Worm (Caenorhabditis elegans) whole organism, L4 larva: Measurements from ENCODE around the gene clc-2.

Source experiments
- F37D6.2 ChIP-seq: sonication (generic microtip); optimal IDR thresholded peaks from 2 replicates; lab custom pipeline; 2016; ENCODE audit warnings: mild to moderate bottlenecking, missing genetic modification characterization, missing compliant biosample characterization
- T20F7.1 ChIP-seq: fragments of 200-800 bp; sonication (Bioruptor generic); optimal IDR thresholded peaks from 2 replicates; lab custom pipeline; 2018; ENCODE audit warnings: mild to moderate bottlenecking, missing genetic modification characterization, missing compliant biosample characterization
- aha-1 ChIP-seq: fragments of 150-350 bp; peaks from one replicate; lab custom pipeline; 2014; ENCODE audit warnings: missing biosample characterization, missing genetic modification characterization
- aly-2 ChIP-seq: sonication (generic microtip); optimal IDR thresholded peaks from 2 replicates; lab custom pipeline; 2018; ENCODE audit warnings: missing biosample characterization, missing genetic modification characterization
- ama-1 ChIP-seq: fragments of 150-350 bp; optimal IDR thresholded peaks from 2 replicates; lab custom pipeline; 2014; ENCODE audit warnings: inconsistent platforms, mixed read lengths
- arid-1 ChIP-seq: fragments of 200-800 bp; sonication (Bioruptor generic); conservative IDR thresholded peaks from 2 replicates; pipeline ENCODE4 v1.3.6; 2022; ENCODE audit warnings: missing genetic modification reagents, missing genetic modification characterization, missing compliant biosample characterization
- attf-4 ChIP-seq: sonication (generic microtip); optimal IDR thresholded peaks from 3 replicates; lab custom pipeline; 2017; ENCODE audit warnings: missing biosample characterization, missing genetic modification characterization
- ceh-20 ChIP-seq: fragments of 200-800 bp; sonication (Bioruptor generic); IDR thresholded peaks from 2 replicates; pipeline ENCODE4 v1.3.6; 2022; ENCODE audit warnings: missing genetic modification reagents, missing genetic modification characterization, missing compliant biosample characterization
- ceh-32 ChIP-seq: sonication (generic microtip); optimal IDR thresholded peaks from 2 replicates; lab custom pipeline; 2016; ENCODE audit warnings: mild to moderate bottlenecking, missing genetic modification characterization, missing compliant biosample characterization; ENCODE audit not compliant: poor library complexity
- ceh-62 ChIP-seq: sonication (generic microtip); optimal IDR thresholded peaks from 2 replicates; lab custom pipeline; 2017; ENCODE audit warnings: missing biosample characterization, missing genetic modification characterization
- ces-1 ChIP-seq: fragments of 150-350 bp; sonication (generic microtip); optimal IDR thresholded peaks from 4 replicates; lab custom pipeline; 2014; ENCODE audit warnings: missing biosample characterization, missing genetic modification reagents, missing genetic modification characterization
- daf-12 ChIP-seq: fragments of 150-350 bp; optimal IDR thresholded peaks from 2 replicates; lab custom pipeline; 2014; ENCODE audit warnings: missing biosample characterization, missing genetic modification reagents, missing genetic modification characterization
- daf-19 ChIP-seq: fragments of 200-800 bp; sonication (Bioruptor generic); conservative IDR thresholded peaks from 2 replicates; pipeline ENCODE4 v1.3.6; 2022; ENCODE audit warnings: missing genetic modification characterization, missing compliant biosample characterization
- dve-1 ChIP-seq: sonication (generic microtip); optimal IDR thresholded peaks from 2 replicates; lab custom pipeline; 2017; ENCODE audit warnings: antibody characterized with exemption, mild to moderate bottlenecking, missing genetic modification characterization, missing compliant biosample characterization; ENCODE audit not compliant: insufficient read depth
- fkh-10 ChIP-seq: fragments of 150-350 bp; optimal IDR thresholded peaks from 2 replicates; lab custom pipeline; 2014; ENCODE audit warnings: missing biosample characterization, missing genetic modification reagents, missing genetic modification characterization
- fos-1 ChIP-seq: fragments of 150-350 bp; optimal IDR thresholded peaks from 2 replicates; lab custom pipeline; 2014; ENCODE audit warnings: missing biosample characterization, missing genetic modification characterization
- gei-8 ChIP-seq: fragments of 200-800 bp; sonication (Bioruptor generic); optimal IDR thresholded peaks from 2 replicates; lab custom pipeline; 2018; ENCODE audit warnings: mild to moderate bottlenecking, missing genetic modification characterization, missing compliant biosample characterization
- hlh-11 ChIP-seq: fragments of 200-800 bp; sonication (Bioruptor generic); optimal IDR thresholded peaks from 2 replicates; lab custom pipeline; 2018; ENCODE audit warnings: mild to moderate bottlenecking, missing genetic modification characterization, missing compliant biosample characterization
- hmg-1.1 ChIP-seq: fragments of 200-800 bp; sonication (Bioruptor generic); IDR thresholded peaks from 2 replicates; pipeline ENCODE4 v1.3.6; 2022; ENCODE audit warnings: missing genetic modification reagents, missing genetic modification characterization, missing compliant biosample characterization
- lim-7 ChIP-seq: fragments of 200-800 bp; sonication (Bioruptor generic); IDR thresholded peaks from 2 replicates; pipeline ENCODE4 v1.3.6; 2022; ENCODE audit warnings: missing genetic modification characterization, missing compliant biosample characterization
- lin-15B ChIP-seq: fragments of 150-350 bp; sonication (generic microtip); optimal IDR thresholded peaks from 3 replicates; lab custom pipeline; 2014; ENCODE audit warnings: missing biosample characterization, missing genetic modification characterization
- lin-38 ChIP-seq: fragments of 200-800 bp; sonication (Bioruptor generic); IDR thresholded peaks from 2 replicates; pipeline ENCODE4 v1.3.6; 2022; ENCODE audit warnings: missing genetic modification reagents, missing genetic modification characterization, missing compliant biosample characterization
- lin-39 ChIP-seq: fragments of 150-350 bp; optimal IDR thresholded peaks from 2 replicates; lab custom pipeline; 2014; ENCODE audit warnings: missing biosample characterization, missing genetic modification reagents, missing genetic modification characterization
- madf-9 ChIP-seq: fragments of 200-800 bp; sonication (Bioruptor generic); conservative IDR thresholded peaks from 2 replicates; pipeline ENCODE4 v1.3.6; 2022; ENCODE audit warnings: missing genetic modification reagents, missing genetic modification characterization, missing compliant biosample characterization
- mxl-2 ChIP-seq: fragments of 200-800 bp; sonication (Bioruptor generic); conservative IDR thresholded peaks from 2 replicates; pipeline ENCODE4 v1.3.6; 2022; ENCODE audit warnings: missing genetic modification reagents, missing genetic modification characterization, missing compliant biosample characterization
- nhr-10 ChIP-seq: fragments of 150-350 bp; optimal IDR thresholded peaks from 2 replicates; lab custom pipeline; 2014; ENCODE audit warnings: missing biosample characterization, missing genetic modification characterization
- nhr-11 ChIP-seq: fragments of 150-350 bp; optimal IDR thresholded peaks from 2 replicates; lab custom pipeline; 2014; ENCODE audit warnings: missing biosample characterization, missing genetic modification characterization
- nhr-25 ChIP-seq: sonication (generic microtip); optimal IDR thresholded peaks from 2 replicates; lab custom pipeline; 2017; ENCODE audit warnings: missing genetic modification characterization, mild to moderate bottlenecking, missing compliant biosample characterization, antibody characterized with exemption, moderate library complexity, borderline replicate concordance; ENCODE audit not compliant: insufficient read depth
- nhr-28 ChIP-seq: fragments of 150-350 bp; optimal IDR thresholded peaks from 2 replicates; lab custom pipeline; 2014; ENCODE audit warnings: missing biosample characterization, missing genetic modification characterization
- nhr-42 ChIP-seq: fragments of 200-800 bp; sonication (Bioruptor generic); IDR thresholded peaks from 2 replicates; pipeline ENCODE4 v1.3.6; 2022; ENCODE audit warnings: missing genetic modification characterization, missing compliant biosample characterization
- php-3 ChIP-seq: fragments of 200-800 bp; sonication (Bioruptor generic); IDR thresholded peaks from 2 replicates; pipeline ENCODE4 v1.3.6; 2022; ENCODE audit warnings: missing genetic modification reagents, missing genetic modification characterization, missing compliant biosample characterization
- snpc-1.2 ChIP-seq: fragments of 200-800 bp; sonication (Bioruptor generic); IDR thresholded peaks from 2 replicates; pipeline ENCODE4 v1.3.6; 2022; ENCODE audit warnings: missing genetic modification reagents, missing genetic modification characterization, missing compliant biosample characterization
- spr-3 ChIP-seq: fragments of 200-800 bp; sonication (Bioruptor generic); optimal IDR thresholded peaks from 2 replicates; lab custom pipeline; 2018; ENCODE audit warnings: mild to moderate bottlenecking, missing genetic modification characterization, missing compliant biosample characterization
- tag-97 ChIP-seq: fragments of 200-800 bp; sonication (Bioruptor generic); IDR thresholded peaks from 2 replicates; pipeline ENCODE4 v1.3.6; 2022; ENCODE audit warnings: missing genetic modification characterization, missing compliant biosample characterization
- unc-62 ChIP-seq, 3 experiments: fragments of 150-350 bp in 1 of 3; sonication (generic microtip); optimal IDR thresholded peaks in 2 of 3; peaks in 1 of 3; 1 replicate in 1 of 3; 2 replicates in 2 of 3; lab custom pipeline; 2014 to 2017; ENCODE audit warnings: missing biosample characterization in 3 of 3, missing genetic modification characterization in 3 of 3, missing genetic modification reagents in 3 of 3, missing genotype in 1 of 3
- vab-7 ChIP-seq: fragments of 200-800 bp; sonication (Bioruptor generic); IDR thresholded peaks from 2 replicates; pipeline ENCODE4 v1.3.6; 2022; ENCODE audit warnings: missing genetic modification reagents, missing genetic modification characterization, missing compliant biosample characterization
- zip-11 ChIP-seq: fragments of 200-800 bp; sonication (Bioruptor generic); IDR thresholded peaks from 2 replicates; pipeline ENCODE4 v1.3.6; 2022; ENCODE audit warnings: missing genetic modification characterization, missing compliant biosample characterization
- zip-2 ChIP-seq: fragments of 150-350 bp; optimal IDR thresholded peaks from 2 replicates; lab custom pipeline; 2014; ENCODE audit warnings: missing biosample characterization, missing genetic modification characterization
- ztf-11 ChIP-seq: fragments of 150-350 bp; optimal IDR thresholded peaks from 2 replicates; lab custom pipeline; 2014; ENCODE audit warnings: missing biosample characterization, missing genetic modification characterization
- ztf-7 ChIP-seq: fragments of 150-350 bp; optimal IDR thresholded peaks from 2 replicates; lab custom pipeline; 2014; ENCODE audit warnings: missing biosample characterization, missing genetic modification characterization

Gene clc-2

ce11 chrX:7431165-7431564 lies at the start of gene clc-2:
Gene clc-2 (plus strand): TSS chrX:7431465.
- no peak for TF ChIP-seq aly-2 (tag; lab: Kevin White, UChicago)
- no peak for TF ChIP-seq nhr-28 (tag; lab: Kevin White, UChicago)
- TF ChIP-seq hmg-1.1: no peak
- TF ChIP-seq php-3 (GFP tag; lab: Robert Waterston, UW): no peak
- TF ChIP-seq nhr-42 (GFP tag; lab: Robert Waterston, UW): no peak
- TF ChIP-seq ces-1 (GFP tag; lab: Kevin White, UChicago): no peak
- no peak for TF ChIP-seq ama-1
- TF ChIP-seq lim-7 (GFP tag; lab: Robert Waterston, UW): no peak
- no peak for TF ChIP-seq zip-11
- TF ChIP-seq mxl-2: no peak
- no peak for TF ChIP-seq T20F7.1 (GFP tag; lab: Kevin White, UChicago)
- TF ChIP-seq fos-1 (tag; lab: Kevin White, UChicago): no peak
- TF ChIP-seq attf-4: no peak
- TF ChIP-seq ceh-32: no peak
- no peak for TF ChIP-seq madf-9
- TF ChIP-seq dve-1 (tag; lab: Kevin White, UChicago): no peak
- no peak for TF ChIP-seq daf-12 (tag; lab: Kevin White, UChicago)

ce11 chrX:7390270-7390669 lies 41.0 kb upstream of the clc-2 start, which contains the start of gene C10A4.6:
Gene C10A4.6 (plus strand): TSS chrX:7390570.
- TF ChIP-seq unc-62 (GFP tag; optimal IDR thresholded peaks at IDR 0.05 in 1 of 2; lab: Kevin White, UChicago) (peak in 1 of 2 experiments; percentile 27), unc-62 (tag; optimal IDR thresholded peaks at IDR 0.05; lab: Kevin White, UChicago) (no peak), ceh-62 (tag; lab: Kevin White, UChicago) (no peak)

ce11 chrX:7393167-7393566 lies 38.1 kb upstream of the clc-2 start, which contains the start of gene gad-2:
Gene gad-2 (plus strand): TSS chrX:7393467.
- TF ChIP-seq ceh-20 (no peak), hmg-1.1 (no peak), nhr-10 (tag; lab: Kevin White, UChicago) (no peak), arid-1 (no peak), tag-97 (GFP tag; lab: Robert Waterston, UW) (no peak), vab-7 (GFP tag; lab: Robert Waterston, UW) (no peak), aha-1 (tag; lab: Kevin White, UChicago) (no peak)

- TF ChIP-seq gei-8 (GFP tag; lab: Kevin White, UChicago) (no peak), nhr-42 (GFP tag; lab: Robert Waterston, UW) (no peak), zip-2 (tag; lab: Kevin White, UChicago) (no peak), nhr-28 (tag; lab: Kevin White, UChicago) (no peak), fkh-10 (GFP tag; lab: Kevin White, UChicago) (no peak), F37D6.2 (tag; lab: Kevin White, UChicago) (no peak), ceh-20 (no peak), ztf-7 (tag; lab: Kevin White, UChicago) (no peak), hlh-11 (tag; lab: Kevin White, UChicago) (no peak), tag-97 (GFP tag; lab: Robert Waterston, UW) (no peak), snpc-1.2 (GFP tag; lab: Robert Waterston, UW) (no peak), ztf-11 (no peak), nhr-11 (tag; lab: Kevin White, UChicago) (no peak), daf-19 (GFP tag; lab: Robert Waterston, UW) (no peak), lin-15B (tag; lab: Kevin White, UChicago) (no peak), lin-38 (no peak), lin-39 (tag; lab: Kevin White, UChicago) (no peak), nhr-25 (no peak), spr-3 (GFP tag; lab: Kevin White, UChicago) (no peak)
These were observed 33.3 kb upstream of the clc-2 start, which contains the start of gene C10A4.13 for ce11 chrX:7397935-7398334. Gene C10A4.13 (minus strand): TSS chrX:7398035.
